Worm (Caenorhabditis elegans) whole organism, L4 larva: Measurements from ENCODE around the gene Y39A1A.27.

Experiments
- D1046.2 ChIP-seq: fragments of 200-800 bp; sonication (Bioruptor generic); IDR thresholded peaks from 2 replicates; pipeline ENCODE4 v1.3.6; 2022; ENCODE audit warnings: missing genetic modification characterization, missing compliant biosample characterization
- F10B5.3 ChIP-seq: sonication (generic microtip); optimal IDR thresholded peaks from 2 replicates; lab custom pipeline; 2016; ENCODE audit warnings: mild to moderate bottlenecking, missing genetic modification characterization, missing compliant biosample characterization
- F26F4.8 ChIP-seq: fragments of 200-800 bp; sonication (Bioruptor generic); conservative IDR thresholded peaks from 2 replicates; pipeline ENCODE4 v1.3.6; 2022; ENCODE audit warnings: missing genetic modification characterization, missing compliant biosample characterization
- T20F7.1 ChIP-seq: fragments of 200-800 bp; sonication (Bioruptor generic); optimal IDR thresholded peaks from 2 replicates; lab custom pipeline; 2018; ENCODE audit warnings: mild to moderate bottlenecking, missing genetic modification characterization, missing compliant biosample characterization
- Y105C5A.15 ChIP-seq: fragments of 200-800 bp; sonication (Bioruptor generic); IDR thresholded peaks from 2 replicates; pipeline ENCODE4 v1.3.6; 2022; ENCODE audit warnings: missing genetic modification characterization, missing compliant biosample characterization
- Y48G9A.11 ChIP-seq: fragments of 200-800 bp; sonication (Bioruptor generic); IDR thresholded peaks from 2 replicates; pipeline ENCODE4 v1.3.6; 2022; ENCODE audit warnings: missing genetic modification reagents, missing genetic modification characterization, missing compliant biosample characterization
- Y75B8A.6 ChIP-seq: fragments of 200-800 bp; sonication (Bioruptor generic); IDR thresholded peaks from 2 replicates; pipeline ENCODE4 v1.3.6; 2022; ENCODE audit warnings: missing genetic modification reagents, missing genetic modification characterization, missing compliant biosample characterization
- ceh-28 ChIP-seq: fragments of 150-350 bp; optimal IDR thresholded peaks from 2 replicates; lab custom pipeline; 2014; ENCODE audit warnings: missing biosample characterization, missing genetic modification reagents, missing genetic modification characterization
- cey-2 ChIP-seq: sonication (generic microtip); optimal IDR thresholded peaks from 3 replicates; lab custom pipeline; 2017; ENCODE audit warnings: missing genetic modification characterization, mild to moderate bottlenecking, missing compliant biosample characterization, antibody characterized with exemption, borderline replicate concordance; ENCODE audit not compliant: insufficient read depth
- daf-16 ChIP-seq, 3 experiments: sonication (generic microtip); optimal IDR thresholded peaks; 2 replicates each; lab custom pipeline; 2016 to 2017; ENCODE audit warnings: missing genetic modification characterization in 3 of 3, missing genetic modification reagents in 3 of 3, mild to moderate bottlenecking in 2 of 3, missing compliant biosample characterization in 2 of 3, missing biosample characterization in 1 of 3, moderate library complexity in 1 of 3
- daf-19 ChIP-seq: fragments of 200-800 bp; sonication (Bioruptor generic); conservative IDR thresholded peaks from 2 replicates; pipeline ENCODE4 v1.3.6; 2022; ENCODE audit warnings: missing genetic modification characterization, missing compliant biosample characterization
- dmd-6 ChIP-seq: fragments of 200-800 bp; sonication (Bioruptor generic); IDR thresholded peaks from 2 replicates; pipeline ENCODE4 v1.3.6; 2022; ENCODE audit warnings: missing genetic modification reagents, missing genetic modification characterization, missing compliant biosample characterization
- dmd-8 ChIP-seq: fragments of 200-800 bp; sonication (Bioruptor generic); IDR thresholded peaks from 2 replicates; pipeline ENCODE4 v1.3.6; 2022; ENCODE audit warnings: missing genetic modification characterization, missing compliant biosample characterization
- dmd-9 ChIP-seq: fragments of 200-800 bp; sonication (Bioruptor generic); IDR thresholded peaks from 2 replicates; pipeline ENCODE4 v1.3.6; 2022; ENCODE audit warnings: missing genetic modification reagents, missing genetic modification characterization, missing compliant biosample characterization
- dpl-1 ChIP-seq: fragments of 150-350 bp; optimal IDR thresholded peaks from 2 replicates; lab custom pipeline; 2014; ENCODE audit warnings: missing biosample characterization, missing genetic modification reagents, missing genetic modification characterization
- dve-1 ChIP-seq: sonication (generic microtip); optimal IDR thresholded peaks from 2 replicates; lab custom pipeline; 2017; ENCODE audit warnings: antibody characterized with exemption, mild to moderate bottlenecking, missing genetic modification characterization, missing compliant biosample characterization; ENCODE audit not compliant: insufficient read depth
- fos-1 ChIP-seq: fragments of 150-350 bp; optimal IDR thresholded peaks from 2 replicates; lab custom pipeline; 2014; ENCODE audit warnings: missing biosample characterization, missing genetic modification characterization
- hif-1 ChIP-seq, 2 experiments: sonication (generic microtip); optimal IDR thresholded peaks; 2 replicates each; lab custom pipeline; 2016 to 2017; ENCODE audit warnings: missing compliant biosample characterization in 2 of 2, missing genetic modification characterization in 2 of 2, missing genetic modification reagents in 2 of 2, missing genotype in 2 of 2, mild to moderate bottlenecking in 1 of 2
- hlh-11 ChIP-seq: fragments of 200-800 bp; sonication (Bioruptor generic); optimal IDR thresholded peaks from 2 replicates; lab custom pipeline; 2018; ENCODE audit warnings: mild to moderate bottlenecking, missing genetic modification characterization, missing compliant biosample characterization
- hlh-30 ChIP-seq: sonication (generic microtip); optimal IDR thresholded peaks from 2 replicates; lab custom pipeline; 2017; ENCODE audit warnings: antibody characterized with exemption, mild to moderate bottlenecking, missing genetic modification characterization, missing compliant biosample characterization; ENCODE audit not compliant: insufficient read depth
- hmg-1.1 ChIP-seq: fragments of 200-800 bp; sonication (Bioruptor generic); IDR thresholded peaks from 2 replicates; pipeline ENCODE4 v1.3.6; 2022; ENCODE audit warnings: missing genetic modification reagents, missing genetic modification characterization, missing compliant biosample characterization
- jun-1 ChIP-seq: fragments of 150-350 bp; optimal IDR thresholded peaks from 2 replicates; lab custom pipeline; 2014; ENCODE audit warnings: missing biosample characterization, missing genetic modification reagents, missing genetic modification characterization
- lin-13 ChIP-seq: fragments of 150-350 bp; optimal IDR thresholded peaks from 2 replicates; lab custom pipeline; 2014; ENCODE audit warnings: missing biosample characterization, missing genetic modification reagents, missing genetic modification characterization
- lin-29 ChIP-seq: fragments of 200-800 bp; sonication (Bioruptor generic); IDR thresholded peaks from 2 replicates; pipeline ENCODE4 v1.3.6; 2022; ENCODE audit warnings: missing genetic modification reagents, missing genetic modification characterization, missing compliant biosample characterization
- lin-38 ChIP-seq: fragments of 200-800 bp; sonication (Bioruptor generic); IDR thresholded peaks from 2 replicates; pipeline ENCODE4 v1.3.6; 2022; ENCODE audit warnings: missing genetic modification reagents, missing genetic modification characterization, missing compliant biosample characterization
- lir-3 ChIP-seq: sonication (generic microtip); optimal IDR thresholded peaks from 2 replicates; lab custom pipeline; 2016; ENCODE audit warnings: mild to moderate bottlenecking, missing genetic modification characterization, missing compliant biosample characterization
- lsy-2 ChIP-seq, 2 experiments: fragments of 150-350 bp in 1 of 2; sonication (generic microtip) in 1 of 2; optimal IDR thresholded peaks; 2 replicates each; lab custom pipeline; 2014 to 2017; ENCODE audit warnings: missing biosample characterization in 2 of 2, missing genetic modification characterization in 2 of 2
- madf-5 ChIP-seq, 2 experiments: fragments of 200-800 bp; sonication (Bioruptor generic); IDR thresholded peaks; 2 replicates each; pipeline ENCODE4 v1.3.6; 2022; ENCODE audit warnings: missing compliant biosample characterization in 2 of 2, missing genetic modification characterization in 2 of 2
- mdl-1 ChIP-seq, 2 experiments: fragments of 150-350 bp in 1 of 2; sonication (generic microtip) in 1 of 2; optimal IDR thresholded peaks; 2 replicates each; lab custom pipeline; 2014 to 2017; ENCODE audit warnings: missing biosample characterization in 2 of 2, missing genetic modification characterization in 2 of 2
- mdt-29 ChIP-seq: fragments of 200-800 bp; sonication (Bioruptor generic); IDR thresholded peaks from 2 replicates; pipeline ENCODE4 v1.3.6; 2022; ENCODE audit warnings: missing genetic modification reagents, missing genetic modification characterization, missing compliant biosample characterization
- mep-1 ChIP-seq: fragments of 150-350 bp; sonication (generic microtip); optimal IDR thresholded peaks from 3 replicates; lab custom pipeline; 2014; ENCODE audit warnings: missing biosample characterization, missing genetic modification characterization
- mes-2 ChIP-seq: sonication (generic microtip); optimal IDR thresholded peaks from 2 replicates; lab custom pipeline; 2016; ENCODE audit warnings: missing genotype, mild to moderate bottlenecking, missing genetic modification characterization, missing compliant biosample characterization; ENCODE audit not compliant: poor library complexity, severe bottlenecking
- nhr-11 ChIP-seq: fragments of 150-350 bp; optimal IDR thresholded peaks from 2 replicates; lab custom pipeline; 2014; ENCODE audit warnings: missing biosample characterization, missing genetic modification characterization
- nhr-111 ChIP-seq: fragments of 200-800 bp; sonication (Bioruptor generic); optimal IDR thresholded peaks from 2 replicates; lab custom pipeline; 2018; ENCODE audit warnings: mild to moderate bottlenecking, missing genetic modification characterization, missing compliant biosample characterization
- nhr-28 ChIP-seq: fragments of 150-350 bp; optimal IDR thresholded peaks from 2 replicates; lab custom pipeline; 2014; ENCODE audit warnings: missing biosample characterization, missing genetic modification characterization
- nhr-41 ChIP-seq: fragments of 200-800 bp; sonication (Bioruptor generic); IDR thresholded peaks from 2 replicates; pipeline ENCODE4 v1.3.6; 2022; ENCODE audit warnings: missing genetic modification reagents, missing genetic modification characterization, missing compliant biosample characterization
- nhr-6 ChIP-seq: fragments of 150-350 bp; optimal IDR thresholded peaks from 2 replicates; lab custom pipeline; 2014; ENCODE audit warnings: missing biosample characterization, missing genetic modification characterization
- nhr-76 ChIP-seq: fragments of 150-350 bp; optimal IDR thresholded peaks from 2 replicates; lab custom pipeline; 2014; ENCODE audit warnings: missing biosample characterization, missing genetic modification characterization
- php-3 ChIP-seq: fragments of 200-800 bp; sonication (Bioruptor generic); IDR thresholded peaks from 2 replicates; pipeline ENCODE4 v1.3.6; 2022; ENCODE audit warnings: missing genetic modification reagents, missing genetic modification characterization, missing compliant biosample characterization
- pqm-1 ChIP-seq: sonication (generic microtip); optimal IDR thresholded peaks from 2 replicates; lab custom pipeline; 2017; ENCODE audit warnings: missing biosample characterization, missing genetic modification characterization
- set-16 ChIP-seq: fragments of 200-800 bp; sonication (Bioruptor generic); IDR thresholded peaks from 2 replicates; pipeline ENCODE4 v1.3.6; 2022; ENCODE audit warnings: missing genetic modification reagents, missing genetic modification characterization, missing compliant biosample characterization
- tag-97 ChIP-seq: fragments of 200-800 bp; sonication (Bioruptor generic); IDR thresholded peaks from 2 replicates; pipeline ENCODE4 v1.3.6; 2022; ENCODE audit warnings: missing genetic modification characterization, missing compliant biosample characterization
- tra-1 ChIP-seq: fragments of 200-800 bp; sonication (Bioruptor generic); IDR thresholded peaks from 2 replicates; pipeline ENCODE4 v1.3.6; 2022; ENCODE audit warnings: missing genetic modification reagents, missing genetic modification characterization, missing compliant biosample characterization
- unc-62 ChIP-seq, 3 experiments: fragments of 150-350 bp in 1 of 3; sonication (generic microtip); optimal IDR thresholded peaks in 2 of 3; peaks in 1 of 3; 1 replicate in 1 of 3; 2 replicates in 2 of 3; lab custom pipeline; 2014 to 2017; ENCODE audit warnings: missing biosample characterization in 3 of 3, missing genetic modification characterization in 3 of 3, missing genetic modification reagents in 3 of 3, missing genotype in 1 of 3
- vab-7 ChIP-seq: fragments of 200-800 bp; sonication (Bioruptor generic); IDR thresholded peaks from 2 replicates; pipeline ENCODE4 v1.3.6; 2022; ENCODE audit warnings: missing genetic modification reagents, missing genetic modification characterization, missing compliant biosample characterization

Y39A1A.27 gene

DNA sequence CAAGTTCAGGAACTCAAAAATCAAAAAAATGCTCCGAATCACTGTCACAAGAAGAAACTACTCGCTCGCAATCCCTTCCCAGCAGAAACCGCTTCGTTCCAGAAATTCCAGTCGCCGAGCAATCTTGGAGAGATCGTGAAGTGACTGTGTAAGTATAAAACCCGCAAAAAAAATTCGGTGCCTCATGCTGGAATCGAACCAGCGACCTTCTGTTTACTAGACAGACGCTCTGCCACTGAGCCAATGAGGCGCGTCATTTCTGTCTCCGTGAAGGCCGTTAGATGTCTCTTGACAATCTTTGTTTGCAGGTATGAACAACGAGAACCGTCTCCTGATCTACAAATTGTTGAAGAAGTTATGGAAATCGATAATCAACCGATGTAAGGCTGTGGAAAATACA lies 14.2 kb upstream of the Y39A1A.27 start (continued):
- TF ChIP-seq cey-2 (tag; lab: Kevin White, UChicago) (no peak), Y48G9A.11 (GFP tag; lab: Robert Waterston, UW) (peak; percentile 63; the same call in 1 of the 2 replicates), dve-1 (tag; lab: Kevin White, UChicago) (peak; percentile 46), nhr-111 (GFP tag; lab: Kevin White, UChicago) (peak; percentile 37), mdt-29 (peak; percentile 59; the same call in 1 of the 2 replicates), nhr-6 (tag; lab: Kevin White, UChicago) (peak; percentile 51), madf-5 (GFP tag; IDR thresholded peaks at IDR 0.05; lab: Robert Waterston, UW) (peak; percentile 69 to 94; a peak in 3 of 4 replicates), Y75B8A.6 (GFP tag; lab: Robert Waterston, UW) (peak; percentile 69; the same call in 1 of the 2 replicates), tag-97 (no peak), nhr-41 (GFP tag; lab: Robert Waterston, UW) (0 out of 2 replicates have a peak, but pooled peaks have one; percentile 53), daf-19 (GFP tag; lab: Robert Waterston, UW) (no peak; the same call in 1 of the 2 replicates), dmd-9 (GFP tag; lab: Robert Waterston, UW) (peak; percentile 59; the same call in 1 of the 2 replicates), tra-1 (GFP tag; lab: Robert Waterston, UW) (peak; percentile 76), php-3 (peak; percentile 74; the same call in 1 of the 2 replicates), F10B5.3 (no peak), daf-16 (GFP tag; optimal IDR thresholded peaks at IDR 0.05; lab: Kevin White, UChicago) (peak in 1 of 2 experiments; percentile 63), daf-16 (tag; optimal IDR thresholded peaks at IDR 0.05; lab: Kevin White, UChicago) (peak; percentile 78), dmd-8 (GFP tag; lab: Robert Waterston, UW) (peak; percentile 94), hif-1 (tag; optimal IDR thresholded peaks at IDR 0.05; lab: Kevin White, UChicago) (peak in 1 of 2 experiments; percentile 23), vab-7 (GFP tag; lab: Robert Waterston, UW) (peak; percentile 94), set-16 (0 out of 2 replicates have a peak, but pooled peaks have one; percentile 21), lin-13 (GFP tag; lab: Kevin White, UChicago) (peak; percentile 69), pqm-1 (no peak), hmg-1.1 (GFP tag; lab: Robert Waterston, UW) (peak; percentile 74), Y105C5A.15 (GFP tag; lab: Robert Waterston, UW) (0 out of 2 replicates have a peak, but pooled peaks have one; percentile 48), F26F4.8 (GFP tag; lab: Robert Waterston, UW) (peak; percentile 80), T20F7.1 (GFP tag; lab: Kevin White, UChicago) (no peak), nhr-11 (no peak), lin-29 (GFP tag; lab: Robert Waterston, UW) (no peak)

DNA sequence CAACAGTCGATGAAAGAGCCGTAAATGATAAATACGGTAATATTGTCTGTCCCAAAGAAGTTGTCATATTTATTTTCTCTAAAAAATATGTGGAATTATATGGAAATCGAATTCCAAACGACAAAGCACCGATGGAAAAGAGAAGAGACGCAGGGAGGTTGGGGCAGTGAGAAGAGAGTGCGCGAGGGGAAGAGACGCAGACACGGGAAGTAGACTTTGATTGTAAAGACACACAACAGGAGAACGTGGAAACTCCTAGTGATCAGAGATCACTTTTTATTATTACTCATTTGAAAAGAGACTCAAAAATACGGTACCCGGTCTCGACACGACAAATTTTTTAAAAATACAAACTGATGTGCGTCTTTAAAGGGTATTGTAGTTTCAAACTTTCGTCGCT lies 10.4 kb upstream of the Y39A1A.27 start:
- TF ChIP-seq dmd-9 (GFP tag; lab: Robert Waterston, UW): no peak
- peak; percentile 21; the same call in 1 of the 2 replicates for TF ChIP-seq dmd-6 (GFP tag; lab: Robert Waterston, UW)
- TF ChIP-seq lin-38 (GFP tag; lab: Robert Waterston, UW): peak; percentile 37
- no peak for TF ChIP-seq fos-1 (tag; lab: Kevin White, UChicago)
- peak; percentile 31 for TF ChIP-seq dpl-1 (GFP tag; lab: Kevin White, UChicago)
- no peak for TF ChIP-seq jun-1 (tag; lab: Kevin White, UChicago)
- no peak for TF ChIP-seq ceh-28 (tag; lab: Kevin White, UChicago)
- peak; percentile 67 for TF ChIP-seq dve-1 (tag; lab: Kevin White, UChicago)
- TF ChIP-seq lir-3 (tag; lab: Kevin White, UChicago): no peak
- TF ChIP-seq hlh-30 (tag; lab: Kevin White, UChicago): peak; percentile 32
- TF ChIP-seq cey-2 (tag; lab: Kevin White, UChicago): no peak
- TF ChIP-seq hmg-1.1 (GFP tag; lab: Robert Waterston, UW): peak; percentile 66
- TF ChIP-seq lsy-2 (tag; optimal IDR thresholded peaks at IDR 0.05; lab: Kevin White, UChicago): peak in 1 of 2 experiments; percentile 63
- peak; percentile 13 for TF ChIP-seq mep-1 (tag; lab: Kevin White, UChicago)
- no peak for TF ChIP-seq D1046.2 (GFP tag; lab: Robert Waterston, UW)
- TF ChIP-seq daf-16 (GFP tag; optimal IDR thresholded peaks at IDR 0.05; lab: Kevin White, UChicago): no peak
- peak; percentile 65 for TF ChIP-seq daf-16 (tag; optimal IDR thresholded peaks at IDR 0.05; lab: Kevin White, UChicago)
- no peak for TF ChIP-seq unc-62 (GFP tag; optimal IDR thresholded peaks at IDR 0.05 in 1 of 2; lab: Kevin White, UChicago)
- TF ChIP-seq unc-62 (tag; optimal IDR thresholded peaks at IDR 0.05; lab: Kevin White, UChicago): no peak
- TF ChIP-seq tra-1 (GFP tag; lab: Robert Waterston, UW): no peak
- TF ChIP-seq mes-2: peak; percentile 46
- peak; percentile 18 for TF ChIP-seq nhr-28 (tag; lab: Kevin White, UChicago)
- no peak for TF ChIP-seq madf-5 (GFP tag; IDR thresholded peaks at IDR 0.05; lab: Robert Waterston, UW)
- no peak for TF ChIP-seq nhr-76 (tag; lab: Kevin White, UChicago)
- TF ChIP-seq mdl-1 (tag; optimal IDR thresholded peaks at IDR 0.05; lab: Kevin White, UChicago): peak in 1 of 2 experiments; percentile 73
- peak; percentile 58 for TF ChIP-seq hlh-11 (tag; lab: Kevin White, UChicago)
- peak; percentile 3 for TF ChIP-seq lin-13 (GFP tag; lab: Kevin White, UChicago)
